Fruit fly (Drosophila melanogaster): Measurements from ENCODE around the gene RpS21.

Gene RpS21

dm6 chr2L:2897024-2897549, 41.2 kb downstream of the RpS21 start (continued):
- TF ChIP-seq CG11902 (GFP tag; optimal IDR thresholded peaks at IDR 0.05) = peak; percentile 42
- TF ChIP-seq CG6808 (GFP tag; optimal IDR thresholded peaks at IDR 0.05) = peak; percentile 44
- peak; percentile 18 for TF ChIP-seq vri (GFP tag; optimal IDR thresholded peaks at IDR 0.05)
- peak; percentile 77 for TF ChIP-seq OdsH (GFP tag; optimal IDR thresholded peaks at IDR 0.05)
- TF ChIP-seq dsx (GFP tag; optimal IDR thresholded peaks at IDR 0.05; ENCODE audit: poor library complexity, severe bottlenecking) = peak; percentile 99
- peak; percentile 65 for TF ChIP-seq CG8319 (GFP tag; optimal IDR thresholded peaks at IDR 0.05)
- peak; percentile 61 for TF ChIP-seq topi (GFP tag; optimal IDR thresholded peaks at IDR 0.05)
- peak; percentile 72 for TF ChIP-seq CG4318 (GFP tag; optimal IDR thresholded peaks at IDR 0.05)
- peak; percentile 80 for TF ChIP-seq pdm3 (GFP tag; optimal IDR thresholded peaks at IDR 0.05)
- TF ChIP-seq svp (GFP tag) = no peak
- TF ChIP-seq cyc (GFP tag; optimal IDR thresholded peaks at IDR 0.05) = peak; percentile 29
- peak; percentile 47 for TF ChIP-seq CG3032 (tag; optimal IDR thresholded peaks at IDR 0.05)
- peak; percentile 58 for TF ChIP-seq Ets96B (tag; optimal IDR thresholded peaks at IDR 0.05)
- peak; percentile 91 for TF ChIP-seq eg (GFP tag; IDR thresholded peaks at IDR 0.05)
- TF ChIP-seq Eip93F (GFP tag; optimal IDR thresholded peaks at IDR 0.05) = no peak
- TF ChIP-seq Lpt (GFP tag; optimal IDR thresholded peaks at IDR 0.05) = peak; percentile 82
- no peak for TF ChIP-seq fd85E (GFP tag; optimal IDR thresholded peaks at IDR 0.05)
- peak; percentile 41 for TF ChIP-seq fd59A (GFP tag; optimal IDR thresholded peaks at IDR 0.05)

- no peak for TF ChIP-seq CG11902 (GFP tag; optimal IDR thresholded peaks at IDR 0.05)
- TF ChIP-seq CG6163 (GFP tag; IDR thresholded peaks at IDR 0.05) = no peak
Measured at dm6 chr2L:2897710-2898109, 41.8 kb downstream of the RpS21 start.

dm6 chr2L:2898247-2898646, 42.4 kb downstream of the RpS21 start:
- TF ChIP-seq fd85E (GFP tag; optimal IDR thresholded peaks at IDR 0.05) (no peak), Eip78C (GFP tag) (peak; percentile 24)

DNA sequence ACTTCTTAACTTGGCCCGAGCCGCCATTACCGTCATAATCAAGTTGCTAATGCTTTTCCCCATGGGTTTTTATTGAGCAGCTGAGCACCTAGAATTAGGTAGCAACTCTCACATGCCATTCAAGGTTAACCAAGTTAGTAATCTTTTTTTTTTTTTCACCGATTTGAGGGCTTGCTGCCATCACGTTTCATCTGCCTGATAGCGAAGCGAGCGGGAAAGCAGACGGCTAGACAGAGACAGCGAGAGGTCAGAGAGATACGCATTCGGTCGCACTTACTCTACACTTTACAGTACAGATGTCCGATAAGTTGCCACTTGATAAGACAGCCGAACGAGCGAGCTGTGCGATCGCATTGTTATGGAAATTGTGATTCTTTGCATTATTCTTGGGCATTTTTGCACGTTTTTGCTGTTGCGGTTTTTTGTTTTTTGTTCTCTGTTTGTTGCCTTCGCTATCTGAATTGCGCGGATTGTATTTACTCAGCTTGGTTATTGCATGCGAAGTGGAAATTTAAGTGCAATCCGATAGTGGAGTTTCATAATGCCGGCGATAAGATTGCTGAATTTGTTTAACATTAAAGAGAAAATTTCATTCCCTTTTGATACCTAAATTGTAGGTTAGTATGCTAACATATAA, 44.6 kb downstream of the RpS21 start:
- TF ChIP-seq Sox102F (GFP tag; optimal IDR thresholded peaks at IDR 0.05) (no peak), Eip75B (GFP tag; optimal IDR thresholded peaks at IDR 0.05) (peak; percentile 4), fd59A (GFP tag; optimal IDR thresholded peaks at IDR 0.05) (no peak), Met (GFP tag; optimal IDR thresholded peaks at IDR 0.05) (no peak), CG15336 (GFP tag; IDR thresholded peaks at IDR 0.05) (no peak), CG6808 (GFP tag; optimal IDR thresholded peaks at IDR 0.05) (no peak), cyc (GFP tag; optimal IDR thresholded peaks at IDR 0.05) (no peak), dac (GFP tag; optimal IDR thresholded peaks at IDR 0.05) (no peak), achi (GFP tag; optimal IDR thresholded peaks at IDR 0.05) (no peak), svp (GFP tag) (peak; percentile 99), vri (GFP tag; optimal IDR thresholded peaks at IDR 0.05) (peak; percentile 93), CG3032 (tag; optimal IDR thresholded peaks at IDR 0.05) (no peak), CG31627 (GFP tag; optimal IDR thresholded peaks at IDR 0.05) (no peak), Hr4 (GFP tag; optimal IDR thresholded peaks at IDR 0.05) (no peak), CG3919 (GFP tag; optimal IDR thresholded peaks at IDR 0.05) (no peak), fd85E (GFP tag; optimal IDR thresholded peaks at IDR 0.05) (no peak), eg (GFP tag; IDR thresholded peaks at IDR 0.05) (0 out of 3 replicates have a peak, but pooled peaks have one; percentile 43), CG8319 (GFP tag; optimal IDR thresholded peaks at IDR 0.05) (no peak), Blimp-1 (GFP tag; optimal IDR thresholded peaks at IDR 0.05) (no peak), CG6163 (GFP tag; IDR thresholded peaks at IDR 0.05) (peak; percentile 48; the same call in 1 of the 3 replicates), Sox14 (GFP tag; optimal IDR thresholded peaks at IDR 0.05) (peak; percentile 29), Lpt (GFP tag; optimal IDR thresholded peaks at IDR 0.05) (no peak), dsx (GFP tag; optimal IDR thresholded peaks at IDR 0.05; ENCODE audit: poor library complexity, severe bottlenecking) (peak; percentile 11), Eip78C (GFP tag) (peak; percentile 70), Smox (GFP tag; optimal IDR thresholded peaks at IDR 0.05) (no peak), CG8119 (GFP tag; IDR thresholded peaks at IDR 0.05) (no peak), Sox15 (GFP tag; optimal IDR thresholded peaks at IDR 0.05) (no peak), net (GFP tag; optimal IDR thresholded peaks at IDR 0.05) (no peak), CG10669 (GFP tag; optimal IDR thresholded peaks at IDR 0.05) (no peak), lz (GFP tag; optimal IDR thresholded peaks at IDR 0.05) (no peak)

All from whole organism, prepupa.